Worm (Caenorhabditis elegans): Measurements from ENCODE around the gene ZC477.7.

DNA sequence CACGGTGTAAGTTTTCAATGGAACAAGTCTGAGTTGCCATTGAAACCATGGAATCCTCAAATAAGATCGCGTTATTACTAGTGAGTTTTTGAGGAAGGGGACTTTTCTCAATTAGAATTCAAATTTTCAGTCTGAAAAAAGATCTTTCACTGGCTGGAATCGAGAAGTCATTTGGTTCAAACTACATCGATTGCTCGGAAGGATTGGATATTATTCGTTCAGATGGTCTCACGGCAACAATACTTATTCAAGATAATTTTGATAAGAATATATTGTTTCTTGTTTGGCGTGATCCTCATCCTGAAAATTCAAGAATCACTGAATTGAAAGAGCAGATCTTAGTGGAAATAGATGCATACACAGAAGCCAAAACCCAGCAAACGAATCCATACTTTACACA lies 43.8 kb downstream of the ZC477.7 start:
- TF ChIP-seq snpc-4 (GFP tag; optimal IDR thresholded peaks at IDR 0.05) (no peak), snpc-4 (tag; optimal IDR thresholded peaks at IDR 0.05) (no peak), F52B5.7 (tag; optimal IDR thresholded peaks at IDR 0.05) (no peak), ztf-3 (GFP tag; optimal IDR thresholded peaks at IDR 0.05) (no peak), F39B2.1 (GFP tag; IDR thresholded peaks at IDR 0.05) (no peak), ama-1 (optimal IDR thresholded peaks at IDR 0.05) (no peak), ama-1 (GFP tag; optimal IDR thresholded peaks at IDR 0.05) (no peak), unc-130 (GFP tag; optimal IDR thresholded peaks at IDR 0.05) (no peak), madf-3 (GFP tag; IDR thresholded peaks at IDR 0.05) (no peak), K12H6.12 (tag; optimal IDR thresholded peaks at IDR 0.05) (no peak)

All from whole organism, young adult.